Worm (Caenorhabditis elegans) whole organism, early embryonic: ENCODE measurements around the gene Y43F8B.25.
A peak's percentile ranks its signal among the peaks of the same experiment; 100 is the strongest.

Experiments
- B0310.2 ChIP-seq: sonication (generic microtip); optimal IDR thresholded peaks from 2 replicates; lab custom pipeline; 2016; ENCODE audit warnings: mild to moderate bottlenecking, missing genetic modification characterization, missing compliant biosample characterization
- F13C5.2 ChIP-seq: sonication (generic microtip); optimal IDR thresholded peaks from 2 replicates; lab custom pipeline; 2017; ENCODE audit warnings: mild to moderate bottlenecking, missing genetic modification characterization, inconsistent platforms, missing compliant biosample characterization
- aly-1 ChIP-seq: sonication (generic microtip); optimal IDR thresholded peaks from 2 replicates; lab custom pipeline; 2016; ENCODE audit warnings: missing genetic modification characterization, missing compliant biosample characterization
- ama-1 ChIP-seq: fragments of 150-350 bp; optimal IDR thresholded peaks from 2 replicates; lab custom pipeline; 2014
- ceh-13 ChIP-seq: fragments of 200-800 bp; sonication (Bioruptor generic); optimal IDR thresholded peaks from 2 replicates; lab custom pipeline; 2018; ENCODE audit warnings: mild to moderate bottlenecking, missing genetic modification characterization, missing compliant biosample characterization
- ceh-36 ChIP-seq: sonication (generic microtip); optimal IDR thresholded peaks from 2 replicates; lab custom pipeline; 2016; ENCODE audit warnings: missing genetic modification characterization, inconsistent platforms, missing compliant biosample characterization
- ets-7 ChIP-seq: sonication (generic microtip); optimal IDR thresholded peaks from 2 replicates; lab custom pipeline; 2016; ENCODE audit warnings: missing genotype, missing genetic modification characterization, missing compliant biosample characterization
- flt-1 ChIP-seq: fragments of 200-800 bp; sonication (Bioruptor generic); IDR thresholded peaks from 2 replicates; pipeline ENCODE4 v1.3.6; 2022; ENCODE audit warnings: missing genetic modification characterization, missing compliant biosample characterization
- hmbx-1 ChIP-seq: sonication (generic microtip); optimal IDR thresholded peaks from 2 replicates; lab custom pipeline; 2016; ENCODE audit warnings: mild to moderate bottlenecking, missing genetic modification characterization, missing compliant biosample characterization
- hmg-4 ChIP-seq: fragments of 200-800 bp; sonication (Bioruptor generic); optimal IDR thresholded peaks from 2 replicates; lab custom pipeline; 2018; ENCODE audit warnings: mild to moderate bottlenecking, missing genetic modification characterization, missing compliant biosample characterization
- hnd-1 ChIP-seq: sonication (generic microtip); optimal IDR thresholded peaks from 2 replicates; lab custom pipeline; 2016; ENCODE audit warnings: missing genetic modification characterization, missing compliant biosample characterization
- pes-1 ChIP-seq: fragments of 200-800 bp; sonication (Bioruptor generic); IDR thresholded peaks from 2 replicates; pipeline ENCODE4 v1.3.6; 2022; ENCODE audit warnings: missing genetic modification reagents, missing genetic modification characterization, missing compliant biosample characterization
- scrt-1 ChIP-seq: fragments of 200-800 bp; sonication (Bioruptor generic); IDR thresholded peaks from 2 replicates; pipeline ENCODE4 v1.3.6; 2022; ENCODE audit warnings: missing genetic modification characterization, missing compliant biosample characterization
- sea-1 ChIP-seq: fragments of 200-800 bp; sonication (Bioruptor generic); conservative IDR thresholded peaks from 2 replicates; pipeline ENCODE4 v1.3.6; 2022; ENCODE audit warnings: missing genetic modification characterization, missing compliant biosample characterization
- tbx-11 ChIP-seq: fragments of 200-800 bp; sonication (Bioruptor generic); IDR thresholded peaks from 2 replicates; pipeline ENCODE4 v1.3.6; 2022; ENCODE audit warnings: missing genetic modification characterization, missing compliant biosample characterization
- tbx-37 ChIP-seq: fragments of 200-800 bp; sonication (Bioruptor generic); conservative IDR thresholded peaks from 2 replicates; pipeline ENCODE4 v1.3.6; 2022; ENCODE audit warnings: missing genetic modification reagents, missing genetic modification characterization, missing compliant biosample characterization
- tra-4 ChIP-seq: sonication (generic microtip); optimal IDR thresholded peaks from 2 replicates; lab custom pipeline; 2017; ENCODE audit warnings: missing genetic modification characterization, missing compliant biosample characterization

Gene Y43F8B.25

ce11 chrV:19430351-19430913, 32.3 kb upstream of the Y43F8B.25 start:
- TF ChIP-seq tbx-11 (GFP tag; lab: Robert Waterston, UW) (no peak), ets-7 (tag; lab: Kevin White, UChicago) (no peak), scrt-1 (GFP tag; lab: Robert Waterston, UW) (no peak), ceh-13 (GFP tag; lab: Kevin White, UChicago) (no peak), hmg-4 (GFP tag; lab: Kevin White, UChicago) (peak; percentile 26), ceh-36 (tag; lab: Kevin White, UChicago) (peak; percentile 50)

ce11 chrV:19431036-19431435, 31.7 kb upstream of the Y43F8B.25 start, which contains the start of gene srw-85:
Gene srw-85 (minus strand): TSS chrV:19431136.
- TF ChIP-seq sea-1 (no peak), ama-1 (lab: Kevin White, UChicago) (no peak), aly-1 (tag; lab: Kevin White, UChicago) (no peak)

- TF ChIP-seq flt-1 (GFP tag; lab: Robert Waterston, UW) (no peak), ceh-13 (GFP tag; lab: Kevin White, UChicago) (no peak), aly-1 (tag; lab: Kevin White, UChicago) (no peak), ama-1 (lab: Kevin White, UChicago) (no peak), ets-7 (tag; lab: Kevin White, UChicago) (no peak), B0310.2 (tag; lab: Kevin White, UChicago) (no peak), scrt-1 (GFP tag; lab: Robert Waterston, UW) (no peak), tbx-37 (GFP tag; lab: Robert Waterston, UW) (no peak), pes-1 (GFP tag; lab: Robert Waterston, UW) (no peak), F13C5.2 (tag; lab: Kevin White, UChicago) (no peak), hmg-4 (GFP tag; lab: Kevin White, UChicago) (no peak), tra-4 (tag; lab: Kevin White, UChicago) (no peak)
Measured at ce11 chrV:19432030-19432429, 30.7 kb upstream of the Y43F8B.25 start.

- no peak for TF ChIP-seq aly-1 (tag; lab: Kevin White, UChicago)
- TF ChIP-seq ceh-13 (GFP tag; lab: Kevin White, UChicago): no peak
- no peak for TF ChIP-seq sea-1
- no peak for TF ChIP-seq F13C5.2 (tag; lab: Kevin White, UChicago)
- TF ChIP-seq hmg-4 (GFP tag; lab: Kevin White, UChicago): no peak
- TF ChIP-seq tbx-37 (GFP tag; lab: Robert Waterston, UW): no peak
- no peak for TF ChIP-seq hmbx-1
- no peak for TF ChIP-seq ama-1 (lab: Kevin White, UChicago)
- TF ChIP-seq flt-1 (GFP tag; lab: Robert Waterston, UW): no peak
- no peak for TF ChIP-seq tbx-11 (GFP tag; lab: Robert Waterston, UW)
- no peak for TF ChIP-seq ets-7 (tag; lab: Kevin White, UChicago)
- TF ChIP-seq B0310.2 (tag; lab: Kevin White, UChicago): no peak
Measured at ce11 chrV:19432972-19433371, 29.7 kb upstream of the Y43F8B.25 start, which contains the start of gene C25F9.11. Gene C25F9.11 (minus strand): TSS chrV:19433072.

- TF ChIP-seq F13C5.2 (tag; lab: Kevin White, UChicago): no peak
- no peak for TF ChIP-seq aly-1 (tag; lab: Kevin White, UChicago)
- no peak for TF ChIP-seq scrt-1 (GFP tag; lab: Robert Waterston, UW)
- no peak for TF ChIP-seq tbx-11 (GFP tag; lab: Robert Waterston, UW)
- no peak for TF ChIP-seq hmg-4 (GFP tag; lab: Kevin White, UChicago)
- no peak for TF ChIP-seq B0310.2 (tag; lab: Kevin White, UChicago)
- TF ChIP-seq pes-1 (GFP tag; lab: Robert Waterston, UW): no peak
- no peak for TF ChIP-seq tra-4 (tag; lab: Kevin White, UChicago)
- no peak for TF ChIP-seq flt-1 (GFP tag; lab: Robert Waterston, UW)
- TF ChIP-seq hnd-1 (tag; lab: Kevin White, UChicago): no peak
- TF ChIP-seq ets-7 (tag; lab: Kevin White, UChicago): no peak
- TF ChIP-seq sea-1: no peak
- no peak for TF ChIP-seq tbx-37 (GFP tag; lab: Robert Waterston, UW)
- no peak for TF ChIP-seq ceh-36 (tag; lab: Kevin White, UChicago)
- no peak for TF ChIP-seq ceh-13 (GFP tag; lab: Kevin White, UChicago)
- no peak for TF ChIP-seq ama-1 (lab: Kevin White, UChicago)
- TF ChIP-seq hmbx-1: no peak
Measured at ce11 chrV:19433806-19434437, 28.8 kb upstream of the Y43F8B.25 start, which contains the start of gene C25F9.16. Gene C25F9.16 (plus strand): TSS chrV:19434387.

- TF ChIP-seq hnd-1 (tag; lab: Kevin White, UChicago): no peak
- no peak for TF ChIP-seq hmg-4 (GFP tag; lab: Kevin White, UChicago)
- TF ChIP-seq ets-7 (tag; lab: Kevin White, UChicago): no peak
- TF ChIP-seq hmbx-1: no peak
- TF ChIP-seq tra-4 (tag; lab: Kevin White, UChicago): no peak
- TF ChIP-seq pes-1 (GFP tag; lab: Robert Waterston, UW): no peak
Measured at ce11 chrV:19436307-19436706, 26.4 kb upstream of the Y43F8B.25 start, which contains the start of gene C25F9.14. Gene C25F9.14 (plus strand): TSS chrV:19436484.

- TF ChIP-seq hmbx-1 (no peak), flt-1 (GFP tag; lab: Robert Waterston, UW) (no peak), ceh-36 (tag; lab: Kevin White, UChicago) (no peak), sea-1 (no peak), tbx-37 (GFP tag; lab: Robert Waterston, UW) (no peak), ama-1 (lab: Kevin White, UChicago) (no peak), hnd-1 (tag; lab: Kevin White, UChicago) (no peak), ceh-13 (GFP tag; lab: Kevin White, UChicago) (no peak), aly-1 (tag; lab: Kevin White, UChicago) (no peak), hmg-4 (GFP tag; lab: Kevin White, UChicago) (no peak), scrt-1 (GFP tag; lab: Robert Waterston, UW) (no peak), ets-7 (tag; lab: Kevin White, UChicago) (no peak), tra-4 (tag; lab: Kevin White, UChicago) (no peak), pes-1 (GFP tag; lab: Robert Waterston, UW) (no peak), B0310.2 (tag; lab: Kevin White, UChicago) (no peak)
Measured at ce11 chrV:19443599-19443998, 19.1 kb upstream of the Y43F8B.25 start.
